Worm (Caenorhabditis elegans) whole organism, late embryonic: ENCODE measurements around the gene B0432.8.
A peak's percentile ranks its signal among the peaks of the same experiment; 100 is the strongest.

Experiments
- C08G9.2 ChIP-seq: sonication (generic microtip); optimal IDR thresholded peaks from 2 replicates; lab custom pipeline; 2016; ENCODE audit warnings: mild to moderate bottlenecking, missing genetic modification characterization, moderate library complexity, missing compliant biosample characterization
- F13H6.1 ChIP-seq: sonication (generic microtip); optimal IDR thresholded peaks from 2 replicates; lab custom pipeline; 2016; ENCODE audit warnings: missing genetic modification characterization, missing compliant biosample characterization
- Y22D7AL.16 ChIP-seq: sonication (generic microtip); optimal IDR thresholded peaks from 2 replicates; lab custom pipeline; 2016; ENCODE audit warnings: missing genetic modification characterization, missing compliant biosample characterization
- ahr-1 ChIP-seq: sonication (generic microtip); optimal IDR thresholded peaks from 2 replicates; lab custom pipeline; 2016; ENCODE audit warnings: missing genetic modification characterization, missing compliant biosample characterization
- ceh-14 ChIP-seq: sonication (generic microtip); optimal IDR thresholded peaks from 2 replicates; lab custom pipeline; 2016; ENCODE audit warnings: missing genotype, missing genetic modification characterization, missing compliant biosample characterization
- ceh-18 ChIP-seq: sonication (generic microtip); optimal IDR thresholded peaks from 2 replicates; lab custom pipeline; 2016; ENCODE audit warnings: missing genetic modification characterization, missing compliant biosample characterization
- ceh-19 ChIP-seq: fragments of 200-800 bp; sonication (Bioruptor generic); optimal IDR thresholded peaks from 2 replicates; lab custom pipeline; 2018; ENCODE audit warnings: mild to moderate bottlenecking, missing genetic modification characterization, missing compliant biosample characterization
- ceh-24 ChIP-seq: sonication (generic microtip); optimal IDR thresholded peaks from 2 replicates; lab custom pipeline; 2016; ENCODE audit warnings: mild to moderate bottlenecking, missing genetic modification characterization, missing compliant biosample characterization
- ceh-30 ChIP-seq: fragments of 150-350 bp; optimal IDR thresholded peaks from 2 replicates; lab custom pipeline; 2014; ENCODE audit warnings: missing biosample characterization, missing genetic modification characterization
- ceh-34 ChIP-seq: sonication (generic microtip); optimal IDR thresholded peaks from 2 replicates; lab custom pipeline; 2016; ENCODE audit warnings: mild to moderate bottlenecking, missing genetic modification characterization, missing compliant biosample characterization
- ceh-45 ChIP-seq: fragments of 200-800 bp; sonication (Bioruptor generic); IDR thresholded peaks from 2 replicates; pipeline ENCODE4 v1.3.6; 2022; ENCODE audit warnings: missing genetic modification reagents, missing genetic modification characterization, missing compliant biosample characterization
- dmd-4 ChIP-seq: sonication (generic microtip); optimal IDR thresholded peaks from 2 replicates; lab custom pipeline; 2016; ENCODE audit warnings: borderline replicate concordance, missing genetic modification characterization, missing compliant biosample characterization
- dve-1 ChIP-seq: sonication (generic microtip); optimal IDR thresholded peaks from 2 replicates; lab custom pipeline; 2017; ENCODE audit warnings: antibody characterized with exemption, mild to moderate bottlenecking, missing genetic modification characterization, missing compliant biosample characterization
- elt-2 ChIP-seq: sonication (generic microtip); optimal IDR thresholded peaks from 2 replicates; lab custom pipeline; 2016; ENCODE audit warnings: missing genetic modification reagents, missing genetic modification characterization, missing compliant biosample characterization
- ets-4 ChIP-seq: sonication (generic microtip); optimal IDR thresholded peaks from 2 replicates; lab custom pipeline; 2016; ENCODE audit warnings: missing genetic modification characterization, missing compliant biosample characterization
- eyg-1 ChIP-seq: sonication (generic microtip); optimal IDR thresholded peaks from 2 replicates; lab custom pipeline; 2016; ENCODE audit warnings: missing genotype, missing genetic modification characterization, missing compliant biosample characterization
- hlh-15 ChIP-seq: sonication (generic microtip); optimal IDR thresholded peaks from 2 replicates; lab custom pipeline; 2016; ENCODE audit warnings: missing genetic modification characterization, missing compliant biosample characterization
- lim-6 ChIP-seq: sonication (generic microtip); optimal IDR thresholded peaks from 2 replicates; lab custom pipeline; 2016; ENCODE audit warnings: missing genetic modification characterization, missing compliant biosample characterization
- lin-11 ChIP-seq: fragments of 200-800 bp; sonication (Bioruptor generic); optimal IDR thresholded peaks from 2 replicates; lab custom pipeline; 2018; ENCODE audit warnings: mild to moderate bottlenecking, missing genetic modification characterization, missing compliant biosample characterization
- madf-2 ChIP-seq: sonication (generic microtip); optimal IDR thresholded peaks from 2 replicates; lab custom pipeline; 2017; ENCODE audit warnings: missing genetic modification characterization, missing compliant biosample characterization
- mec-3 ChIP-seq: sonication (generic microtip); optimal IDR thresholded peaks from 2 replicates; lab custom pipeline; 2016; ENCODE audit warnings: borderline replicate concordance, missing genetic modification characterization, missing compliant biosample characterization
- nhr-11 ChIP-seq: fragments of 150-350 bp; optimal IDR thresholded peaks from 2 replicates; lab custom pipeline; 2014; ENCODE audit warnings: missing biosample characterization, missing genetic modification characterization
- odd-2 ChIP-seq: sonication (generic microtip); optimal IDR thresholded peaks from 2 replicates; lab custom pipeline; 2017; ENCODE audit warnings: antibody characterized with exemption, mild to moderate bottlenecking, missing genetic modification characterization, missing compliant biosample characterization
- pag-3 ChIP-seq: sonication (generic microtip); optimal IDR thresholded peaks from 2 replicates; lab custom pipeline; 2016; ENCODE audit warnings: missing compliant biosample characterization, missing genetic modification characterization, borderline replicate concordance
- pha-2 ChIP-seq: sonication (generic microtip); optimal IDR thresholded peaks from 2 replicates; lab custom pipeline; 2017; ENCODE audit warnings: mild to moderate bottlenecking, missing genetic modification characterization, missing compliant biosample characterization
- pha-4 ChIP-seq: fragments of 150-350 bp; optimal IDR thresholded peaks from 2 replicates; lab custom pipeline; 2018; ENCODE audit warnings: missing biosample characterization, missing genetic modification reagents, missing genetic modification characterization
- ref-2 ChIP-seq: sonication (generic microtip); optimal IDR thresholded peaks from 2 replicates; lab custom pipeline; 2016; ENCODE audit warnings: missing genetic modification characterization, missing compliant biosample characterization
- rnt-1 ChIP-seq: sonication (generic microtip); optimal IDR thresholded peaks from 2 replicates; lab custom pipeline; 2016; ENCODE audit warnings: missing genetic modification characterization, missing compliant biosample characterization
- sdc-2 ChIP-seq: sonication (generic microtip); optimal IDR thresholded peaks from 2 replicates; lab custom pipeline; 2016; ENCODE audit warnings: missing genotype, missing genetic modification characterization, missing compliant biosample characterization
- sox-2 ChIP-seq: fragments of 200-800 bp; sonication (Bioruptor generic); IDR thresholded peaks from 2 replicates; pipeline ENCODE4 v1.3.6; 2022; ENCODE audit warnings: missing genetic modification reagents, missing genetic modification characterization, missing compliant biosample characterization
- ttx-3 ChIP-seq: sonication (generic microtip); optimal IDR thresholded peaks from 2 replicates; lab custom pipeline; 2016; ENCODE audit warnings: missing genetic modification reagents, missing genetic modification characterization, missing compliant biosample characterization
- unc-42 ChIP-seq: sonication (generic microtip); optimal IDR thresholded peaks from 2 replicates; lab custom pipeline; 2016; ENCODE audit warnings: missing genotype, missing genetic modification characterization, missing compliant biosample characterization
- unc-55 ChIP-seq: sonication (generic microtip); optimal IDR thresholded peaks from 2 replicates; lab custom pipeline; 2017; ENCODE audit warnings: missing biosample characterization, missing genetic modification reagents, missing genetic modification characterization
- zip-5 ChIP-seq: sonication (generic microtip); optimal IDR thresholded peaks from 2 replicates; lab custom pipeline; 2016; ENCODE audit warnings: missing genetic modification characterization, missing compliant biosample characterization

The B0432.8 gene

ce11 chrII:321183-321582, 42.6 kb upstream of the B0432.8 start:
- TF ChIP-seq C08G9.2 (tag; lab: Kevin White, UChicago): no peak
- no peak for TF ChIP-seq dve-1
- TF ChIP-seq lim-6 (tag; lab: Kevin White, UChicago): no peak
- no peak for TF ChIP-seq ets-4 (tag; lab: Kevin White, UChicago)
- no peak for TF ChIP-seq zip-5
- TF ChIP-seq ahr-1: no peak
- no peak for TF ChIP-seq ceh-19 (GFP tag; lab: Kevin White, UChicago)
- no peak for TF ChIP-seq ref-2 (tag; lab: Kevin White, UChicago)
- no peak for TF ChIP-seq unc-55 (GFP tag; lab: Kevin White, UChicago)
- no peak for TF ChIP-seq sdc-2 (tag; lab: Kevin White, UChicago)
- TF ChIP-seq sox-2 (GFP tag; lab: Robert Waterston, UW): no peak
- TF ChIP-seq ttx-3: no peak
- TF ChIP-seq eyg-1: no peak
- TF ChIP-seq, all 69 proteins: peak for 0

DNA sequence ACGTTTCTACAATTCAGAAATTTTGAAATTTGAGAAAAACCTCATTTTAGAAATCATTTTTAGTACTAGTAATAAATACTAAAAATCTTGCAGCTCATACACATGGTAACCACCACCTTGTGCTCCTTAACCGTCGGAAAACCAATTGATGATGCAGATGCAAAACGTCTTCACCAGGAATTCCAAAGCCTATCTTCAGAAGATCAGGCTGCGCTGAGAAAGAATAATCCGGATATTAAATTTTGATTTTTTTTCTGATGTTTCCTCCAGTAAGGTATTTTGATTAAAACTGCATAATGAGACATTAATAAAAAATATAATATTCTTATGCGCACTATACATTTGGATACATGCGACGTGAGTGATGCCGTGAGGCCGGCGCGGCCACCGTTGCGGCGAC, 42.2 kb upstream of the B0432.8 start:
- no peak for TF ChIP-seq ceh-18 (tag; lab: Kevin White, UChicago)

- TF ChIP-seq pha-4 (tag; lab: Kevin White, UChicago): no peak
- no peak for TF ChIP-seq ceh-30
- no peak for TF ChIP-seq ceh-19 (GFP tag; lab: Kevin White, UChicago)
- no peak for TF ChIP-seq Y22D7AL.16
- no peak for TF ChIP-seq ceh-34 (tag; lab: Kevin White, UChicago)
- no peak for TF ChIP-seq hlh-15 (tag; lab: Kevin White, UChicago)
- TF ChIP-seq madf-2 (tag; lab: Kevin White, UChicago): no peak
- TF ChIP-seq unc-42 (tag; lab: Kevin White, UChicago): no peak
- no peak for TF ChIP-seq dmd-4 (tag; lab: Kevin White, UChicago)
- no peak for TF ChIP-seq F13H6.1 (tag; lab: Kevin White, UChicago)
- TF ChIP-seq ceh-14 (tag; lab: Kevin White, UChicago): no peak
- no peak for TF ChIP-seq pha-2 (tag; lab: Kevin White, UChicago)
- TF ChIP-seq ceh-45 (GFP tag; lab: Robert Waterston, UW): no peak
- no peak for TF ChIP-seq C08G9.2 (tag; lab: Kevin White, UChicago)
- TF ChIP-seq nhr-11 (tag; lab: Kevin White, UChicago): no peak
- no peak for TF ChIP-seq odd-2
Measured at ce11 chrII:319459-319858, 40.9 kb upstream of the B0432.8 start, which contains the start of gene far-7. Gene far-7 (plus strand): TSS chrII:319789.

ce11 chrII:313540-313939, 35.0 kb upstream of the B0432.8 start:
- TF ChIP-seq rnt-1 (tag; lab: Kevin White, UChicago): peak; percentile 15
- TF ChIP-seq ref-2 (tag; lab: Kevin White, UChicago): peak; percentile 18
- TF ChIP-seq lin-11 (tag; lab: Kevin White, UChicago): no peak
- no peak for TF ChIP-seq pag-3 (tag; lab: Kevin White, UChicago)
- peak; percentile 66 for TF ChIP-seq elt-2 (tag; lab: Kevin White, UChicago)
- TF ChIP-seq unc-55 (GFP tag; lab: Kevin White, UChicago): peak; percentile 65
- no peak for TF ChIP-seq ceh-24 (tag; lab: Kevin White, UChicago)
- no peak for TF ChIP-seq mec-3

DNA sequence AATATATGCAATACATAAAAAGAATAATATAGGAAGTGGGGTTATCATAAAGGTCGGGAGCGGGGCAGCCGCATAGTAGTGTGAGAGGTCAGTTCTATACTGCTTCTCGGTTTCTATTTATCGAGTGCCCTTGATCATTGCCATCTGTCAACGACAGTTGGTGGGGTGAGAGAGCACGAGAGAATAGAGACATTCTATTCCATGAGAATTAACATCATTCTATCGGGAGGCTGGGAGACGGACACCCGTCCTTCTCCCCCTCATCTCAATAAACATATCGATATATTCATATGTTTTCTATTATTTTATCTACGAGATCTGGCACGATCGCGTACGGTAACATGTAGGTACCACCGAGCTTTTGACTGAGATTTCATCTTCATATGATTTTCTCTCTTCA, 33.6 kb upstream of the B0432.8 start, which contains the start of gene mps-2:
mps-2 (minus strand) TSS at position 101 of the 400 bp plus-strand sequence.
- TF ChIP-seq unc-55 (GFP tag; lab: Kevin White, UChicago): peak; percentile 9
